Worm (Caenorhabditis elegans) whole organism, L4 larva: ENCODE measurements around the gene eif-3.L.
A peak's percentile ranks its signal among the peaks of the same experiment; 100 is the strongest.

Experiments
- F10B5.3 ChIP-seq: sonication (generic microtip); optimal IDR thresholded peaks from 2 replicates; lab custom pipeline; 2016; ENCODE audit warnings: mild to moderate bottlenecking, missing genetic modification characterization, missing compliant biosample characterization
- F26F4.8 ChIP-seq: fragments of 200-800 bp; sonication (Bioruptor generic); conservative IDR thresholded peaks from 2 replicates; pipeline ENCODE4 v1.3.6; 2022; ENCODE audit warnings: missing genetic modification characterization, missing compliant biosample characterization
- R02D3.7 ChIP-seq: fragments of 150-350 bp; sonication (generic microtip); optimal IDR thresholded peaks from 3 replicates; lab custom pipeline; 2014; ENCODE audit warnings: missing biosample characterization, missing genetic modification characterization
- Y48G9A.11 ChIP-seq: fragments of 200-800 bp; sonication (Bioruptor generic); IDR thresholded peaks from 2 replicates; pipeline ENCODE4 v1.3.6; 2022; ENCODE audit warnings: missing genetic modification reagents, missing genetic modification characterization, missing compliant biosample characterization
- Y75B8A.6 ChIP-seq: fragments of 200-800 bp; sonication (Bioruptor generic); IDR thresholded peaks from 2 replicates; pipeline ENCODE4 v1.3.6; 2022; ENCODE audit warnings: missing genetic modification reagents, missing genetic modification characterization, missing compliant biosample characterization
- ZK337.2 ChIP-seq: fragments of 200-800 bp; sonication (Bioruptor generic); IDR thresholded peaks from 2 replicates; pipeline ENCODE4 v1.3.6; 2022; ENCODE audit warnings: missing genetic modification reagents, missing genetic modification characterization, missing compliant biosample characterization
- aha-1 ChIP-seq: fragments of 150-350 bp; peaks from one replicate; lab custom pipeline; 2014; ENCODE audit warnings: missing biosample characterization, missing genetic modification characterization
- aly-2 ChIP-seq: sonication (generic microtip); optimal IDR thresholded peaks from 2 replicates; lab custom pipeline; 2018; ENCODE audit warnings: missing biosample characterization, missing genetic modification characterization
- ceh-44 ChIP-seq: fragments of 200-800 bp; sonication (Bioruptor generic); IDR thresholded peaks from 2 replicates; pipeline ENCODE4 v1.3.6; 2022; ENCODE audit warnings: missing genetic modification reagents, missing genetic modification characterization, missing compliant biosample characterization
- ceh-62 ChIP-seq: sonication (generic microtip); optimal IDR thresholded peaks from 2 replicates; lab custom pipeline; 2017; ENCODE audit warnings: missing biosample characterization, missing genetic modification characterization
- ces-1 ChIP-seq: fragments of 150-350 bp; sonication (generic microtip); optimal IDR thresholded peaks from 4 replicates; lab custom pipeline; 2014; ENCODE audit warnings: missing biosample characterization, missing genetic modification reagents, missing genetic modification characterization
- daf-16 ChIP-seq, 3 experiments: sonication (generic microtip); optimal IDR thresholded peaks; 2 replicates each; lab custom pipeline; 2016 to 2017; ENCODE audit warnings: missing genetic modification characterization in 3 of 3, missing genetic modification reagents in 3 of 3, mild to moderate bottlenecking in 2 of 3, missing compliant biosample characterization in 2 of 3, missing biosample characterization in 1 of 3, moderate library complexity in 1 of 3
- dve-1 ChIP-seq: sonication (generic microtip); optimal IDR thresholded peaks from 2 replicates; lab custom pipeline; 2017; ENCODE audit warnings: antibody characterized with exemption, mild to moderate bottlenecking, missing genetic modification characterization, missing compliant biosample characterization; ENCODE audit not compliant: insufficient read depth
- egl-27 ChIP-seq: sonication (generic microtip); optimal IDR thresholded peaks from 3 replicates; lab custom pipeline; 2017; ENCODE audit warnings: missing biosample characterization, missing genetic modification reagents, missing genetic modification characterization
- egl-43 ChIP-seq: fragments of 200-800 bp; sonication (Bioruptor generic); IDR thresholded peaks from 2 replicates; pipeline ENCODE4 v1.3.6; 2022; ENCODE audit warnings: missing genetic modification reagents, missing genetic modification characterization, missing compliant biosample characterization
- fkh-10 ChIP-seq: fragments of 150-350 bp; optimal IDR thresholded peaks from 2 replicates; lab custom pipeline; 2014; ENCODE audit warnings: missing biosample characterization, missing genetic modification reagents, missing genetic modification characterization
- hmg-1.1 ChIP-seq: fragments of 200-800 bp; sonication (Bioruptor generic); IDR thresholded peaks from 2 replicates; pipeline ENCODE4 v1.3.6; 2022; ENCODE audit warnings: missing genetic modification reagents, missing genetic modification characterization, missing compliant biosample characterization
- lim-7 ChIP-seq: fragments of 200-800 bp; sonication (Bioruptor generic); IDR thresholded peaks from 2 replicates; pipeline ENCODE4 v1.3.6; 2022; ENCODE audit warnings: missing genetic modification characterization, missing compliant biosample characterization
- lin-1 ChIP-seq: fragments of 200-800 bp; sonication (Bioruptor generic); IDR thresholded peaks from 2 replicates; pipeline ENCODE4 v1.3.6; 2022; ENCODE audit warnings: missing genetic modification reagents, missing genetic modification characterization, missing compliant biosample characterization
- lin-13 ChIP-seq: fragments of 150-350 bp; optimal IDR thresholded peaks from 2 replicates; lab custom pipeline; 2014; ENCODE audit warnings: missing biosample characterization, missing genetic modification reagents, missing genetic modification characterization
- lin-29 ChIP-seq: fragments of 200-800 bp; sonication (Bioruptor generic); IDR thresholded peaks from 2 replicates; pipeline ENCODE4 v1.3.6; 2022; ENCODE audit warnings: missing genetic modification reagents, missing genetic modification characterization, missing compliant biosample characterization
- lsy-2 ChIP-seq, 2 experiments: fragments of 150-350 bp in 1 of 2; sonication (generic microtip) in 1 of 2; optimal IDR thresholded peaks; 2 replicates each; lab custom pipeline; 2014 to 2017; ENCODE audit warnings: missing biosample characterization in 2 of 2, missing genetic modification characterization in 2 of 2
- madf-9 ChIP-seq: fragments of 200-800 bp; sonication (Bioruptor generic); conservative IDR thresholded peaks from 2 replicates; pipeline ENCODE4 v1.3.6; 2022; ENCODE audit warnings: missing genetic modification reagents, missing genetic modification characterization, missing compliant biosample characterization
- mes-2 ChIP-seq: sonication (generic microtip); optimal IDR thresholded peaks from 2 replicates; lab custom pipeline; 2016; ENCODE audit warnings: missing genotype, mild to moderate bottlenecking, missing genetic modification characterization, missing compliant biosample characterization; ENCODE audit not compliant: poor library complexity, severe bottlenecking
- nhr-28 ChIP-seq: fragments of 150-350 bp; optimal IDR thresholded peaks from 2 replicates; lab custom pipeline; 2014; ENCODE audit warnings: missing biosample characterization, missing genetic modification characterization
- nhr-76 ChIP-seq: fragments of 150-350 bp; optimal IDR thresholded peaks from 2 replicates; lab custom pipeline; 2014; ENCODE audit warnings: missing biosample characterization, missing genetic modification characterization
- pqm-1 ChIP-seq: sonication (generic microtip); optimal IDR thresholded peaks from 2 replicates; lab custom pipeline; 2017; ENCODE audit warnings: missing biosample characterization, missing genetic modification characterization
- rbr-2 ChIP-seq: sonication (generic microtip); optimal IDR thresholded peaks from 2 replicates; lab custom pipeline; 2016; ENCODE audit warnings: missing genotype, missing genetic modification characterization, missing compliant biosample characterization
- saeg-2 ChIP-seq: fragments of 200-800 bp; sonication (Bioruptor generic); IDR thresholded peaks from 2 replicates; pipeline ENCODE4 v1.3.6; 2022; ENCODE audit warnings: missing genetic modification reagents, missing genetic modification characterization, missing compliant biosample characterization
- sdz-12 ChIP-seq: fragments of 200-800 bp; sonication (Bioruptor generic); optimal IDR thresholded peaks from 2 replicates; lab custom pipeline; 2018; ENCODE audit warnings: mild to moderate bottlenecking, missing genetic modification characterization, missing compliant biosample characterization
- set-16 ChIP-seq: fragments of 200-800 bp; sonication (Bioruptor generic); IDR thresholded peaks from 2 replicates; pipeline ENCODE4 v1.3.6; 2022; ENCODE audit warnings: missing genetic modification reagents, missing genetic modification characterization, missing compliant biosample characterization
- tra-1 ChIP-seq: fragments of 200-800 bp; sonication (Bioruptor generic); IDR thresholded peaks from 2 replicates; pipeline ENCODE4 v1.3.6; 2022; ENCODE audit warnings: missing genetic modification reagents, missing genetic modification characterization, missing compliant biosample characterization
- unc-130 ChIP-seq: sonication (generic microtip); optimal IDR thresholded peaks from 2 replicates; lab custom pipeline; 2016; ENCODE audit warnings: missing genetic modification reagents, missing genetic modification characterization, missing compliant biosample characterization
- vab-7 ChIP-seq: fragments of 200-800 bp; sonication (Bioruptor generic); IDR thresholded peaks from 2 replicates; pipeline ENCODE4 v1.3.6; 2022; ENCODE audit warnings: missing genetic modification reagents, missing genetic modification characterization, missing compliant biosample characterization
- zfp-2 ChIP-seq: sonication (generic microtip); optimal IDR thresholded peaks from 2 replicates; lab custom pipeline; 2016; ENCODE audit warnings: mild to moderate bottlenecking, missing genetic modification characterization, missing compliant biosample characterization
- ztf-11 ChIP-seq: fragments of 150-350 bp; optimal IDR thresholded peaks from 2 replicates; lab custom pipeline; 2014; ENCODE audit warnings: missing biosample characterization, missing genetic modification characterization

Gene eif-3.L

ce11 chrII:5660736-5661734, 38.8 kb upstream of the eif-3.L start, which contains the start of the genes ift-43 and mdt-26 (continued):
- TF ChIP-seq lsy-2 (tag; optimal IDR thresholded peaks at IDR 0.05; lab: Kevin White, UChicago) (peak; percentile 39 to 80), lim-7 (GFP tag; lab: Robert Waterston, UW) (peak; percentile 69), lin-1 (GFP tag; lab: Robert Waterston, UW) (no peak), ceh-44 (peak; percentile 64; the same call in 1 of the 2 replicates), nhr-76 (tag; lab: Kevin White, UChicago) (no peak), ces-1 (GFP tag; lab: Kevin White, UChicago) (no peak)

- TF ChIP-seq aha-1 (tag; lab: Kevin White, UChicago) (peak; percentile 96), ceh-44 (no peak)
Observed at ce11 chrII:5660155-5660554, 37.9 kb upstream of the eif-3.L start.

- TF ChIP-seq lim-7 (GFP tag; lab: Robert Waterston, UW) = no peak
- no peak for TF ChIP-seq ztf-11 (tag; lab: Kevin White, UChicago)
- TF ChIP-seq aly-2 (tag; lab: Kevin White, UChicago) = no peak
Observed at ce11 chrII:5659675-5660074, 37.4 kb upstream of the eif-3.L start, which contains the start of gene fut-3. Gene fut-3, minus strand, starts transcription at chrII:5659775.

- TF ChIP-seq egl-43 (no peak), R02D3.7 (tag; lab: Kevin White, UChicago) (no peak), F10B5.3 (tag; lab: Kevin White, UChicago) (no peak), Y75B8A.6 (GFP tag; lab: Robert Waterston, UW) (no peak), madf-9 (GFP tag; lab: Robert Waterston, UW) (no peak), F26F4.8 (GFP tag; lab: Robert Waterston, UW) (no peak), pqm-1 (no peak), zfp-2 (tag; lab: Kevin White, UChicago) (no peak), rbr-2 (tag; lab: Kevin White, UChicago) (no peak), lin-29 (GFP tag; lab: Robert Waterston, UW) (no peak), lin-13 (GFP tag; lab: Kevin White, UChicago) (no peak), dve-1 (no peak)
Observed at ce11 chrII:5654215-5654614, 31.9 kb upstream of the eif-3.L start, which contains the start of gene F59E12.1. Gene F59E12.1, plus strand, starts transcription at chrII:5654515.

ce11 chrII:5652334-5652733, 30.1 kb upstream of the eif-3.L start, which contains the start of gene bli-2:
Gene bli-2, minus strand, starts transcription at chrII:5652434.
- no peak for TF ChIP-seq tra-1 (GFP tag; lab: Robert Waterston, UW)

ce11 chrII:5651426-5651825, 29.1 kb upstream of the eif-3.L start:
- no peak for TF ChIP-seq ZK337.2 (GFP tag; lab: Robert Waterston, UW)
- TF ChIP-seq set-16 (GFP tag; lab: Robert Waterston, UW) = peak; percentile 86

ce11 chrII:5649236-5650004, 27.1 kb upstream of the eif-3.L start, which contains the start of the genes sam-4, F59E12.17 and zyg-1:
Gene sam-4, minus strand, starts transcription at chrII:5649286.
Gene F59E12.17, minus strand, starts transcription at chrII:5649470.
Gene zyg-1, plus strand, starts transcription at chrII:5649748.
- TF ChIP-seq zfp-2 (tag; lab: Kevin White, UChicago) = no peak
- no peak for TF ChIP-seq saeg-2 (GFP tag; lab: Robert Waterston, UW)
- TF ChIP-seq mes-2 (tag; lab: Kevin White, UChicago) = peak; percentile 94
- TF ChIP-seq nhr-28 (tag; lab: Kevin White, UChicago) = peak; percentile 52
- TF ChIP-seq vab-7 (GFP tag; lab: Robert Waterston, UW) = no peak
- no peak for TF ChIP-seq ceh-62 (tag; lab: Kevin White, UChicago)
- peak; percentile 13 for TF ChIP-seq fkh-10
- TF ChIP-seq unc-130 (GFP tag; lab: Kevin White, UChicago) = peak; percentile 88
- no peak for TF ChIP-seq egl-27 (tag; lab: Kevin White, UChicago)
- TF ChIP-seq hmg-1.1 (GFP tag; lab: Robert Waterston, UW) = peak; percentile 53
- no peak for TF ChIP-seq daf-16 (GFP tag; optimal IDR thresholded peaks at IDR 0.05; lab: Kevin White, UChicago)
- no peak for TF ChIP-seq daf-16 (tag; optimal IDR thresholded peaks at IDR 0.05; lab: Kevin White, UChicago)
- peak; percentile 50; the same call in 1 of the 2 replicates for TF ChIP-seq Y48G9A.11 (GFP tag; lab: Robert Waterston, UW)
- TF ChIP-seq sdz-12 (GFP tag; lab: Kevin White, UChicago) = no peak
